Fruit fly (Drosophila melanogaster): Measurements from ENCODE around the gene CG32643.

The CG32643 gene

dm6 chrX:12970411-12970810 lies 13.9 kb upstream of the CG32643 start, which contains the start of gene CG15721:
TSS of gene CG15721 (plus strand) at chrX:12970711.
- TF ChIP-seq Sox14 (GFP tag; optimal IDR thresholded peaks at IDR 0.05), result no peak
- TF ChIP-seq salr (GFP tag; optimal IDR thresholded peaks at IDR 0.05), result no peak
- no peak for TF ChIP-seq esn (GFP tag; optimal IDR thresholded peaks at IDR 0.05)
- TF ChIP-seq fkh (GFP tag; optimal IDR thresholded peaks at IDR 0.05), result no peak
- no peak for TF ChIP-seq Eip78C (GFP tag)
- TF ChIP-seq OdsH (GFP tag; optimal IDR thresholded peaks at IDR 0.05), result no peak
- no peak for TF ChIP-seq eg (GFP tag; IDR thresholded peaks at IDR 0.05)
- TF ChIP-seq CG7368 (GFP tag; optimal IDR thresholded peaks at IDR 0.05), result no peak
- no peak for TF ChIP-seq CG3032 (tag; optimal IDR thresholded peaks at IDR 0.05)
- TF ChIP-seq spab (GFP tag; optimal IDR thresholded peaks at IDR 0.05), result no peak
- TF ChIP-seq CG8632 (GFP tag; optimal IDR thresholded peaks at IDR 0.05), result no peak

- TF ChIP-seq CG11294 (GFP tag; IDR thresholded peaks at IDR 0.05), result no peak
- no peak for TF ChIP-seq CG6276 (GFP tag; optimal IDR thresholded peaks at IDR 0.05)
- TF ChIP-seq fkh (GFP tag; optimal IDR thresholded peaks at IDR 0.05), result no peak
- no peak for TF ChIP-seq Sox15 (GFP tag; optimal IDR thresholded peaks at IDR 0.05)
- TF ChIP-seq CG15336 (GFP tag; IDR thresholded peaks at IDR 0.05), result no peak
- TF ChIP-seq CG6163 (GFP tag; IDR thresholded peaks at IDR 0.05), result no peak
- TF ChIP-seq Hr39 (GFP tag; optimal IDR thresholded peaks at IDR 0.05), result no peak
- TF ChIP-seq CG4318 (GFP tag; optimal IDR thresholded peaks at IDR 0.05), result no peak
- TF ChIP-seq esn (GFP tag; optimal IDR thresholded peaks at IDR 0.05), result no peak
- TF ChIP-seq Eip75B (GFP tag; optimal IDR thresholded peaks at IDR 0.05), result no peak
- TF ChIP-seq Ets96B (tag; optimal IDR thresholded peaks at IDR 0.05), result no peak
- TF ChIP-seq CG6854 (GFP tag; optimal IDR thresholded peaks at IDR 0.05), result no peak
- TF ChIP-seq CG8119 (GFP tag; IDR thresholded peaks at IDR 0.05), result no peak
- TF ChIP-seq CG32006 (GFP tag; optimal IDR thresholded peaks at IDR 0.05), result no peak
Measured at dm6 chrX:12976131-12976530, 8.2 kb upstream of the CG32643 start, which contains the start of gene CG12716. TSS of gene CG12716 (minus strand) at chrX:12976231.

dm6 chrX:12986948-12987450 lies 2.7 kb downstream of the CG32643 start:
- no peak for TF ChIP-seq CG6276 (GFP tag; optimal IDR thresholded peaks at IDR 0.05)
- TF ChIP-seq ss (GFP tag; optimal IDR thresholded peaks at IDR 0.05), result peak in 1 of 2 experiments; percentile 14

dm6 chrX:12988025-12988801 lies 3.9 kb downstream of the CG32643 start, which contains the start of gene rsh:
TSS of gene rsh (plus strand) at chrX:12988615.
- 0 out of 3 replicates have a peak, but pooled peaks have one; percentile 25 for TF ChIP-seq CG8119 (GFP tag; IDR thresholded peaks at IDR 0.05)
- TF ChIP-seq CG6163 (GFP tag; IDR thresholded peaks at IDR 0.05), result peak; percentile 43; the same call in 1 of the 3 replicates
- no peak for TF ChIP-seq pdm3 (GFP tag; optimal IDR thresholded peaks at IDR 0.05)
- TF ChIP-seq eg (GFP tag; IDR thresholded peaks at IDR 0.05), result peak; percentile 35; the same call in 1 of the 3 replicates

dm6 chrX:13004779-13005178 lies 20.5 kb downstream of the CG32643 start, which contains the start of gene CG15719:
TSS of gene CG15719 (minus strand) at chrX:13004879.
- TF ChIP-seq esn (GFP tag; optimal IDR thresholded peaks at IDR 0.05) (no peak), vri (GFP tag; optimal IDR thresholded peaks at IDR 0.05) (no peak), salr (GFP tag; optimal IDR thresholded peaks at IDR 0.05) (no peak)

- TF ChIP-seq eg (GFP tag; IDR thresholded peaks at IDR 0.05) (no peak), topi (GFP tag; optimal IDR thresholded peaks at IDR 0.05) (no peak), CG1621 (tag; optimal IDR thresholded peaks at IDR 0.05) (no peak), esn (GFP tag; optimal IDR thresholded peaks at IDR 0.05) (no peak)
Measured at dm6 chrX:13012289-13012688, 28.0 kb downstream of the CG32643 start.

Data from whole organism, prepupa.